Fruit fly (Drosophila melanogaster) whole organism, pupa: Measurements from ENCODE around the gene colt.

Source experiments
- CG10348 ChIP-seq: fragments of 200-800 bp; sonication (Bioruptor generic); IDR thresholded peaks from 2 replicates; pipeline ENCODE4 v1.3.6; 2022; ENCODE audit warnings: missing biosample characterization, missing genetic modification characterization
- CG12605 ChIP-seq: fragments of 200-800 bp; sonication (Bioruptor generic); IDR thresholded peaks from 2 replicates; pipeline ENCODE4 v1.3.6; 2022; ENCODE audit warnings: missing biosample characterization, missing genetic modification characterization
- CG13204 ChIP-seq: fragments of 200-800 bp; sonication (Bioruptor generic); optimal IDR thresholded peaks from 2 replicates; lab custom pipeline; 2018; ENCODE audit warnings: missing biosample characterization, mild to moderate bottlenecking, missing genetic modification characterization, moderate library complexity
- CG14655 ChIP-seq: fragments of 200-800 bp; sonication (Bioruptor generic); optimal IDR thresholded peaks from 3 replicates; lab custom pipeline; 2017; ENCODE audit warnings: mild to moderate bottlenecking, missing biosample characterization, missing genetic modification reagents, missing genetic modification characterization
- CG15710 ChIP-seq: fragments of 200-800 bp; sonication (Bioruptor generic); optimal IDR thresholded peaks from 2 replicates; lab custom pipeline; 2018; ENCODE audit warnings: missing biosample characterization, mild to moderate bottlenecking, missing genetic modification characterization, moderate library complexity
- CG17806 ChIP-seq: fragments of 200-800 bp; sonication (Bioruptor generic); optimal IDR thresholded peaks from 2 replicates; lab custom pipeline; 2018; ENCODE audit warnings: missing biosample characterization, mild to moderate bottlenecking, missing genetic modification characterization, moderate library complexity
- CG32121 ChIP-seq: fragments of 200-800 bp; sonication (Bioruptor generic); IDR thresholded peaks from 2 replicates; pipeline ENCODE4 v1.3.6; 2022; ENCODE audit warnings: missing biosample characterization, missing genetic modification characterization
- CG34367 ChIP-seq: fragments of 200-800 bp; sonication (Bioruptor generic); optimal IDR thresholded peaks from 2 replicates; lab custom pipeline; 2018; ENCODE audit warnings: missing biosample characterization, mild to moderate bottlenecking, missing genetic modification characterization
- CG4496 ChIP-seq: fragments of 200-800 bp; sonication (Bioruptor generic); IDR thresholded peaks from 3 replicates; pipeline ENCODE4 v1.3.6; 2022; ENCODE audit warnings: missing biosample characterization, missing genetic modification characterization
- CG8159 ChIP-seq: fragments of 200-800 bp; sonication (Bioruptor generic); optimal IDR thresholded peaks from 3 replicates; lab custom pipeline; 2018; ENCODE audit warnings: missing biosample characterization, mild to moderate bottlenecking, missing genetic modification characterization, moderate library complexity
- CG8301 ChIP-seq: fragments of 200-800 bp; sonication (Bioruptor generic); optimal IDR thresholded peaks from 2 replicates; lab custom pipeline; 2018; ENCODE audit warnings: missing biosample characterization, mild to moderate bottlenecking, missing genetic modification characterization
- CG9948 ChIP-seq: fragments of 200-800 bp; sonication (Bioruptor generic); optimal IDR thresholded peaks from 2 replicates; lab custom pipeline; 2018; ENCODE audit warnings: missing biosample characterization, mild to moderate bottlenecking, missing genetic modification characterization, moderate library complexity
- D1 ChIP-seq: fragments of 200-800 bp; sonication (Bioruptor generic); optimal IDR thresholded peaks from 2 replicates; lab custom pipeline; 2018; ENCODE audit warnings: missing biosample characterization, mild to moderate bottlenecking, missing genetic modification characterization, moderate library complexity
- EcR ChIP-seq: fragments of 200-800 bp; sonication (Bioruptor generic); optimal IDR thresholded peaks from 3 replicates; lab custom pipeline; 2019; ENCODE audit warnings: missing biosample characterization, missing genetic modification characterization, mild to moderate bottlenecking, moderate library complexity, missing genetic modification reagents
- Ets98B ChIP-seq: fragments of 200-800 bp; sonication (Bioruptor generic); IDR thresholded peaks from 2 replicates; pipeline ENCODE4 v1.3.6; 2022; ENCODE audit warnings: missing biosample characterization, missing genetic modification characterization
- Pif1A ChIP-seq: fragments of 200-800 bp; sonication (Bioruptor generic); optimal IDR thresholded peaks from 3 replicates; lab custom pipeline; 2016; ENCODE audit warnings: missing biosample characterization, missing genetic modification characterization
- Pif1B ChIP-seq: fragments of 200-800 bp; sonication (Bioruptor generic); optimal IDR thresholded peaks from 3 replicates; lab custom pipeline; 2016; ENCODE audit warnings: missing biosample characterization, missing genetic modification characterization
- Snoo ChIP-seq: fragments of 200-800 bp; sonication (Bioruptor generic); optimal IDR thresholded peaks from 3 replicates; lab custom pipeline; 2017; ENCODE audit warnings: missing biosample characterization, mild to moderate bottlenecking, missing genetic modification characterization, inconsistent platforms
- fd96Ca ChIP-seq: fragments of 200-800 bp; sonication (Bioruptor generic); IDR thresholded peaks from 3 replicates; pipeline ENCODE4 v1.3.6; 2022; ENCODE audit warnings: missing biosample characterization, missing genetic modification characterization
- gl ChIP-seq: fragments of 200-800 bp; sonication (Bioruptor generic); optimal IDR thresholded peaks from 2 replicates; lab custom pipeline; 2018; ENCODE audit warnings: missing biosample characterization, mild to moderate bottlenecking, missing genetic modification characterization
- rn ChIP-seq: fragments of 200-800 bp; sonication (Bioruptor generic); IDR thresholded peaks from 2 replicates; pipeline ENCODE4 v1.3.6; 2022; ENCODE audit warnings: missing biosample characterization, missing genetic modification characterization

colt gene

DNA sequence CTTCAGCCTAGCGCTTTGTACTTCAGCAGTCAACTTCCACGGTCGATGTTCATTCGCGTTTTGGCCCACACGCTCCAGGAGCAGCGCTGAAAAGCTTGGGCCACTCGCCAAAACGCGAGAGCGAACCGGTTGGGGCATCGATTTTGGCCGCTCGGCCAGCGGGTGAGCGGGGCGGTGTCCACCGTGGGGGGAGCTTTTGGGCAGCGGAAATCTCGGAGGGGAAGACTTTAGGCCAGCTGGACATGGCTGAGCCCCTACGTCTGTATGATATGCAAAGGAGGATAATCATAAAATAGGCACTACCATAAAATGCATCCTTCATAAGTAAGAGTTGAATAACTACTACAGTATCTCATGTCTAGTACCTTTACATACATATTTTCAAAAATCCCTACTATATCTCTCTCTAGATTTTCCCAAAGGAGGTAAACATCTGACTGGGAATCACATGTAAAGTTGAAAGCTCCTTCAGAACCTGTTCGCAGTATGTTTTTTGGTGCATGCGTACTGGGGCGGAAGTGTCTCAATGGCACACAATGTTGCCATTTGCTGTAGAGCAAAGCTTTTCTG is 30.1 kb upstream of the colt start, which contains the start of gene Syt1:
Gene Syt1, minus strand, starts transcription at position 71 of the 570 bp plus-strand sequence.
- TF ChIP-seq CG4496 (GFP tag; lab: Robert Waterston, UW) (0 out of 3 replicates have a peak, but pooled peaks have one; percentile 9), CG9948 (tag; lab: Kevin White, UChicago) (no peak), Ets98B (GFP tag; lab: Robert Waterston, UW) (no peak), Pif1A (GFP tag; lab: Kevin White, UChicago) (peak; percentile 0)

dm6 chr2L:2797186-2797585 is 27.3 kb upstream of the colt start:
- TF ChIP-seq CG14655 (GFP tag; lab: Kevin White, UChicago) (no peak), CG8301 (no peak), CG10348 (no peak), CG17806 (tag; lab: Kevin White, UChicago) (no peak), rn (GFP tag; lab: Robert Waterston, UW) (no peak), Snoo (tag; lab: Kevin White, UChicago) (no peak), CG32121 (GFP tag; lab: Robert Waterston, UW) (no peak), CG8159 (tag; lab: Kevin White, UChicago) (no peak), Ets98B (GFP tag; lab: Robert Waterston, UW) (no peak), CG15710 (tag; lab: Kevin White, UChicago) (no peak), gl (tag; lab: Kevin White, UChicago) (no peak), fd96Ca (GFP tag; lab: Robert Waterston, UW) (no peak), Pif1A (GFP tag; lab: Kevin White, UChicago) (no peak), EcR (GFP tag; lab: Kevin White, UChicago) (no peak), CG9948 (tag; lab: Kevin White, UChicago) (no peak), Pif1B (GFP tag; lab: Kevin White, UChicago) (no peak), CG13204 (GFP tag; lab: Kevin White, UChicago) (no peak), CG4496 (GFP tag; lab: Robert Waterston, UW) (no peak), CG12605 (GFP tag; lab: Robert Waterston, UW) (no peak)

- TF ChIP-seq fd96Ca (GFP tag; lab: Robert Waterston, UW) (no peak), gl (tag; lab: Kevin White, UChicago) (no peak), CG17806 (tag; lab: Kevin White, UChicago) (no peak), CG12605 (GFP tag; lab: Robert Waterston, UW) (no peak), CG34367 (tag; lab: Kevin White, UChicago) (no peak), Snoo (tag; lab: Kevin White, UChicago) (no peak), CG8159 (tag; lab: Kevin White, UChicago) (no peak), CG32121 (GFP tag; lab: Robert Waterston, UW) (no peak), CG10348 (no peak), CG9948 (tag; lab: Kevin White, UChicago) (no peak), D1 (tag; lab: Kevin White, UChicago) (no peak)
Measured at dm6 chr2L:2782790-2783189, 12.9 kb upstream of the colt start.

- TF ChIP-seq CG15710 (tag; lab: Kevin White, UChicago) (no peak), rn (GFP tag; lab: Robert Waterston, UW) (no peak), EcR (GFP tag; lab: Kevin White, UChicago) (no peak), CG34367 (tag; lab: Kevin White, UChicago) (no peak), D1 (tag; lab: Kevin White, UChicago) (no peak), Pif1B (GFP tag; lab: Kevin White, UChicago) (no peak), CG4496 (GFP tag; lab: Robert Waterston, UW) (no peak), CG32121 (GFP tag; lab: Robert Waterston, UW) (no peak), CG17806 (tag; lab: Kevin White, UChicago) (no peak), Pif1A (GFP tag; lab: Kevin White, UChicago) (no peak), fd96Ca (GFP tag; lab: Robert Waterston, UW) (no peak), CG14655 (GFP tag; lab: Kevin White, UChicago) (no peak), CG8159 (tag; lab: Kevin White, UChicago) (no peak), CG13204 (GFP tag; lab: Kevin White, UChicago) (no peak), CG9948 (tag; lab: Kevin White, UChicago) (no peak), Ets98B (GFP tag; lab: Robert Waterston, UW) (no peak), CG10348 (no peak), Snoo (tag; lab: Kevin White, UChicago) (no peak), CG8301 (no peak)
Measured at dm6 chr2L:2771676-2772075, 1.8 kb upstream of the colt start, which contains the start of gene CG15399. Gene CG15399, minus strand, starts transcription at chr2L:2771776.

dm6 chr2L:2767627-2768026 is 2.2 kb downstream of the colt start, which contains the start of the genes Taf10b and Taf10:
Gene Taf10b, minus strand, starts transcription at chr2L:2767845.
Gene Taf10, plus strand, starts transcription at chr2L:2767890.
- TF ChIP-seq Snoo (tag; lab: Kevin White, UChicago) (no peak), CG8159 (tag; lab: Kevin White, UChicago) (no peak), fd96Ca (GFP tag; lab: Robert Waterston, UW) (peak; percentile 46; the same call in 1 of the 3 replicates), EcR (GFP tag; lab: Kevin White, UChicago) (no peak), CG12605 (GFP tag; lab: Robert Waterston, UW) (no peak), Pif1A (GFP tag; lab: Kevin White, UChicago) (no peak), CG14655 (GFP tag; lab: Kevin White, UChicago) (no peak)
- TF ChIP-seq, all 21 proteins: peak for 1
